Worm (Caenorhabditis elegans) whole organism, L3 larva: Measurements from ENCODE around the gene Y69A2AR.18.

Source experiments
- R02D3.7 ChIP-seq: fragments of 150-350 bp; optimal IDR thresholded peaks from 2 replicates; lab custom pipeline; 2014; ENCODE audit warnings: missing biosample characterization, missing genetic modification characterization
- ZK546.5 ChIP-seq: sonication (generic microtip); optimal IDR thresholded peaks from 2 replicates; lab custom pipeline; 2017; ENCODE audit warnings: missing biosample characterization, missing genetic modification characterization
- aly-2 ChIP-seq: fragments of 150-350 bp; optimal IDR thresholded peaks from 2 replicates; lab custom pipeline; 2014; ENCODE audit warnings: missing biosample characterization, missing genetic modification characterization
- ama-1 ChIP-seq: fragments of 150-350 bp; optimal IDR thresholded peaks from 2 replicates; lab custom pipeline; 2018
- ceh-28 ChIP-seq: fragments of 150-350 bp; optimal IDR thresholded peaks from 2 replicates; lab custom pipeline; 2014; ENCODE audit warnings: missing biosample characterization, missing genetic modification reagents, missing genetic modification characterization
- ceh-82 ChIP-seq: fragments of 150-350 bp; optimal IDR thresholded peaks from 2 replicates; lab custom pipeline; 2014; ENCODE audit warnings: missing biosample characterization, missing genetic modification characterization
- ceh-9 ChIP-seq: sonication (generic microtip); optimal IDR thresholded peaks from 2 replicates; lab custom pipeline; 2018; ENCODE audit warnings: missing biosample characterization, missing genetic modification characterization
- daf-12 ChIP-seq: fragments of 150-350 bp; optimal IDR thresholded peaks from 2 replicates; lab custom pipeline; 2014; ENCODE audit warnings: missing biosample characterization, missing genetic modification reagents, missing genetic modification characterization
- egl-27 ChIP-seq: sonication (generic microtip); optimal IDR thresholded peaks from 4 replicates; lab custom pipeline; 2017; ENCODE audit warnings: missing biosample characterization, missing genetic modification reagents, missing genetic modification characterization
- egl-5 ChIP-seq: fragments of 150-350 bp; optimal IDR thresholded peaks from 2 replicates; lab custom pipeline; 2017; ENCODE audit warnings: missing biosample characterization, missing genetic modification reagents, missing genetic modification characterization, inconsistent platforms
- elt-1 ChIP-seq: fragments of 150-350 bp; optimal IDR thresholded peaks from 2 replicates; lab custom pipeline; 2014; ENCODE audit warnings: missing biosample characterization, missing genetic modification characterization
- elt-2 ChIP-seq: sonication (generic microtip); optimal IDR thresholded peaks from 2 replicates; lab custom pipeline; 2016; ENCODE audit warnings: missing genetic modification reagents, mild to moderate bottlenecking, missing genetic modification characterization, missing compliant biosample characterization
- elt-3 ChIP-seq, 3 experiments: fragments of 150-350 bp in 1 of 3; sonication (generic microtip) in 2 of 3; optimal IDR thresholded peaks; 2 replicates in 2 of 3; 4 replicates in 1 of 3; lab custom pipeline; 2014 to 2017; ENCODE audit warnings: missing biosample characterization in 3 of 3, missing genetic modification characterization in 3 of 3
- eor-1 ChIP-seq, 2 experiments: fragments of 150-350 bp; optimal IDR thresholded peaks; 2 replicates each; lab custom pipeline; 2014 to 2018; ENCODE audit warnings: missing biosample characterization in 2 of 2, missing genetic modification characterization in 2 of 2
- fkh-2 ChIP-seq: fragments of 150-350 bp; optimal IDR thresholded peaks from 2 replicates; lab custom pipeline; 2014; ENCODE audit warnings: missing biosample characterization, missing genetic modification reagents, missing genetic modification characterization
- fos-1 ChIP-seq: fragments of 150-350 bp; optimal IDR thresholded peaks from 2 replicates; lab custom pipeline; 2014; ENCODE audit warnings: missing biosample characterization, missing genetic modification characterization
- hmg-11 ChIP-seq: sonication (generic microtip); optimal IDR thresholded peaks from 2 replicates; lab custom pipeline; 2016; ENCODE audit warnings: missing genetic modification characterization, missing compliant biosample characterization
- jun-1 ChIP-seq: fragments of 150-350 bp; optimal IDR thresholded peaks from 2 replicates; lab custom pipeline; 2014; ENCODE audit warnings: missing biosample characterization, missing genetic modification reagents, missing genetic modification characterization
- lin-15B ChIP-seq: fragments of 150-350 bp; optimal IDR thresholded peaks from 2 replicates; lab custom pipeline; 2014; ENCODE audit warnings: missing biosample characterization, missing genetic modification characterization
- lin-39 ChIP-seq: fragments of 150-350 bp; optimal IDR thresholded peaks from 2 replicates; lab custom pipeline; 2018; ENCODE audit warnings: missing biosample characterization, missing genetic modification reagents, missing genetic modification characterization
- mml-1 ChIP-seq: fragments of 150-350 bp; sonication (generic microtip); optimal IDR thresholded peaks from 3 replicates; lab custom pipeline; 2014; ENCODE audit warnings: missing biosample characterization, missing genetic modification characterization
- nfya-1 ChIP-seq: sonication (generic microtip); optimal IDR thresholded peaks from 2 replicates; lab custom pipeline; 2017; ENCODE audit warnings: missing genetic modification characterization, mild to moderate bottlenecking, missing compliant biosample characterization, antibody characterized with exemption, moderate library complexity; ENCODE audit not compliant: insufficient read depth
- nhr-23 ChIP-seq: fragments of 150-350 bp; optimal IDR thresholded peaks from 2 replicates; lab custom pipeline; 2014; ENCODE audit warnings: missing biosample characterization, missing genetic modification reagents, missing genetic modification characterization
- nhr-237 ChIP-seq: fragments of 150-350 bp; optimal IDR thresholded peaks from 2 replicates; lab custom pipeline; 2014; ENCODE audit warnings: missing biosample characterization, missing genetic modification characterization
- nhr-28 ChIP-seq: fragments of 150-350 bp; optimal IDR thresholded peaks from 2 replicates; lab custom pipeline; 2014; ENCODE audit warnings: missing biosample characterization, missing genetic modification characterization
- nhr-43 ChIP-seq: sonication (generic microtip); optimal IDR thresholded peaks from 2 replicates; lab custom pipeline; 2016; ENCODE audit warnings: mild to moderate bottlenecking, missing genetic modification characterization, missing compliant biosample characterization; ENCODE audit not compliant: poor library complexity, severe bottlenecking
- nhr-67 ChIP-seq: fragments of 150-350 bp; optimal IDR thresholded peaks from 2 replicates; lab custom pipeline; 2014; ENCODE audit warnings: missing biosample characterization, missing genetic modification characterization
- nhr-77 ChIP-seq: fragments of 150-350 bp; optimal IDR thresholded peaks from 2 replicates; lab custom pipeline; 2014; ENCODE audit warnings: missing biosample characterization, missing genetic modification characterization
- pqm-1 ChIP-seq: fragments of 150-350 bp; optimal IDR thresholded peaks from 2 replicates; lab custom pipeline; 2017; ENCODE audit warnings: missing biosample characterization, missing genetic modification characterization, inconsistent platforms
- skn-1 ChIP-seq: fragments of 150-350 bp; optimal IDR thresholded peaks from 2 replicates; lab custom pipeline; 2014; ENCODE audit warnings: missing biosample characterization, missing genetic modification characterization
- unc-39 ChIP-seq: sonication (generic microtip); optimal IDR thresholded peaks from 4 replicates; lab custom pipeline; 2017; ENCODE audit warnings: missing biosample characterization, missing genetic modification characterization
- zag-1 ChIP-seq: fragments of 150-350 bp; optimal IDR thresholded peaks from 2 replicates; lab custom pipeline; 2014; ENCODE audit warnings: missing biosample characterization, missing genetic modification characterization
- ztf-11 ChIP-seq: fragments of 150-350 bp; optimal IDR thresholded peaks from 2 replicates; lab custom pipeline; 2014; ENCODE audit warnings: missing biosample characterization, missing genetic modification characterization
- ztf-4 ChIP-seq: fragments of 150-350 bp; optimal IDR thresholded peaks from 2 replicates; lab custom pipeline; 2014; ENCODE audit warnings: missing biosample characterization, missing genetic modification characterization

Y69A2AR.18 gene

ce11 chrIV:2495118-2495785, at the start of gene Y69A2AR.18, which contains the start of gene ccdc-12:
Gene Y69A2AR.18, plus strand, starts transcription at chrIV:2495735.
Gene ccdc-12, minus strand, starts transcription at chrIV:2495174.
- TF ChIP-seq elt-1 (tag; lab: Kevin White, UChicago) (no peak), lin-15B (tag; lab: Kevin White, UChicago) (peak; percentile 77), nhr-77 (tag; lab: Kevin White, UChicago) (no peak), pqm-1 (tag; lab: Kevin White, UChicago) (peak; percentile 5), daf-12 (tag; lab: Kevin White, UChicago) (no peak), eor-1 (tag; optimal IDR thresholded peaks at IDR 0.05; lab: Kevin White, UChicago) (no peak), egl-5 (tag; lab: Kevin White, UChicago) (peak; percentile 92), ceh-82 (tag; lab: Kevin White, UChicago) (no peak), nhr-43 (tag; lab: Kevin White, UChicago) (peak; percentile 28), elt-2 (peak; percentile 7), ceh-28 (peak; percentile 5), R02D3.7 (peak; percentile 92), elt-3 (tag; optimal IDR thresholded peaks at IDR 0.05; lab: Kevin White, UChicago) (no peak), lin-39 (tag; lab: Kevin White, UChicago) (peak; percentile 70), nhr-23 (tag; lab: Kevin White, UChicago) (peak; percentile 50), nfya-1 (tag; lab: Kevin White, UChicago) (no peak), nhr-67 (tag; lab: Kevin White, UChicago) (no peak)

DNA sequence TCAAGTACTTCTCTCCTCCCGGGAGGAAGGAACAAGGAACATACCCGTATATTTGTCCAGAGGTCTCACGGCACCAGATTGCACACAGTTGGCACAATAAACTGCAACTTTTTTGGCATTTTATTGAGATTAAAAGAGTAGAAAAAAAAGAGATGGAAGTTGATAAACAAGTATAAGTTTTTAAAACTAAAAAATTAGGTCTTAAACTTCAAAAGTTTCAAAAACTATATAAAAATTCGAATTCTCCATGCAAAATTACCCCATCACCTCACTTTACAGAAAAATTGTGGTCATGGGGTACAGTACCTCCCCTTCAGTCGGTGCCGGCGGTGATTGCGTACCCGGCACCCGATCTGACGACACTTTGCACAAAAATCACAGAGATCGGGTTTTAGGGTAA, 44.3 kb upstream of the Y69A2AR.18 start, which contains the start of gene C45G7.13:
C45G7.13 (minus strand) TSS at position 101 of the 400 bp plus-strand sequence.
- no peak for TF ChIP-seq nhr-77 (tag; lab: Kevin White, UChicago)
- TF ChIP-seq daf-12 (tag; lab: Kevin White, UChicago) = no peak
- TF ChIP-seq zag-1 (tag; lab: Kevin White, UChicago) = no peak
- no peak for TF ChIP-seq skn-1 (tag; lab: Kevin White, UChicago)
- TF ChIP-seq fkh-2 = no peak
- no peak for TF ChIP-seq jun-1 (tag; lab: Kevin White, UChicago)
- TF ChIP-seq elt-2 = no peak
- no peak for TF ChIP-seq lin-15B (tag; lab: Kevin White, UChicago)
- no peak for TF ChIP-seq hmg-11 (tag; lab: Kevin White, UChicago)
- no peak for TF ChIP-seq ztf-4 (tag; lab: Kevin White, UChicago)
- TF ChIP-seq ceh-9 (tag; lab: Kevin White, UChicago) = no peak
- TF ChIP-seq nhr-67 (tag; lab: Kevin White, UChicago) = no peak
- TF ChIP-seq unc-39 (tag; lab: Kevin White, UChicago) = no peak
- no peak for TF ChIP-seq pqm-1 (tag; lab: Kevin White, UChicago)
- no peak for TF ChIP-seq nhr-237

- no peak for TF ChIP-seq nhr-67 (tag; lab: Kevin White, UChicago)
- TF ChIP-seq skn-1 (tag; lab: Kevin White, UChicago) = no peak
- no peak for TF ChIP-seq ama-1
- no peak for TF ChIP-seq ztf-4 (tag; lab: Kevin White, UChicago)
- TF ChIP-seq elt-3 (tag; optimal IDR thresholded peaks at IDR 0.05; lab: Kevin White, UChicago) = no peak
- TF ChIP-seq ztf-11 = no peak
- no peak for TF ChIP-seq nhr-28 (tag; lab: Kevin White, UChicago)
- TF ChIP-seq nhr-23 (tag; lab: Kevin White, UChicago) = no peak
- no peak for TF ChIP-seq egl-27 (tag; lab: Kevin White, UChicago)
- no peak for TF ChIP-seq ceh-28
- no peak for TF ChIP-seq fos-1 (tag; lab: Kevin White, UChicago)
- no peak for TF ChIP-seq unc-39 (tag; lab: Kevin White, UChicago)
- TF ChIP-seq lin-15B (tag; lab: Kevin White, UChicago) = no peak
- TF ChIP-seq, all 47 proteins: peak for 0
Measured at ce11 chrIV:2451655-2452054, 43.9 kb upstream of the Y69A2AR.18 start.

- TF ChIP-seq mml-1 (tag; lab: Kevin White, UChicago) = no peak
- no peak for TF ChIP-seq aly-2 (tag; lab: Kevin White, UChicago)
- TF ChIP-seq ZK546.5 = no peak
Measured at ce11 chrIV:2455128-2455527, 40.4 kb upstream of the Y69A2AR.18 start.
